Worm (Caenorhabditis elegans): ENCODE data around the gene efn-3.

Gene efn-3

DNA sequence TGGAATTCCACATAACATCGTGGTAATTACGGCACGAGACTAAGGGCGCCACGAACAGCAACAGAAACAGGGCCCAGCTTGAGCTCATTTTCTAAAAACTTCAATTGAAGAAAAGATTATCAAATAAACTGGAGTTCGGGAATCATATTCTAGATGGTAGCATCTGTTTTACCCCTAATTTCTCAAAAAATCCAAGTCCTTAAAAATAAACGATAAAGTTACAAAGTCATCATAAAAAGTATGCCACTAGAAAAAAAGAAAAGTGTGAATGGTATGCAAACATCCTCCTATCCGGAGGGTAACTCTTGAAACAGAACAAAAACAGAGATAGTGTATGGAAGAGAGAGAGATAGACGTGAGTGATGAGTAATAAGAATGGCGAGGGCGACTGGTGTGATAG, at the start of gene efn-3:
Gene efn-3 (minus strand): TSS at position 101 of the 400 bp plus-strand sequence.
- TF ChIP-seq ceh-28 (tag; optimal IDR thresholded peaks at IDR 0.05) (no peak), ama-1 (optimal IDR thresholded peaks at IDR 0.05) (no peak), R02D3.7 (tag; optimal IDR thresholded peaks at IDR 0.05) (no peak), jun-1 (tag; optimal IDR thresholded peaks at IDR 0.05) (no peak), snpc-4 (tag; optimal IDR thresholded peaks at IDR 0.05) (no peak), ZK546.5 (tag; optimal IDR thresholded peaks at IDR 0.05) (no peak), nhr-28 (tag; optimal IDR thresholded peaks at IDR 0.05) (no peak), eor-1 (tag; optimal IDR thresholded peaks at IDR 0.05) (no peak), nhr-23 (tag; optimal IDR thresholded peaks at IDR 0.05) (no peak), hmg-11 (tag; optimal IDR thresholded peaks at IDR 0.05) (no peak), lsy-12 (tag; optimal IDR thresholded peaks at IDR 0.05) (no peak), ztf-4 (tag; optimal IDR thresholded peaks at IDR 0.05) (no peak), nhr-11 (tag; optimal IDR thresholded peaks at IDR 0.05) (no peak), ceh-9 (tag; optimal IDR thresholded peaks at IDR 0.05) (no peak), fkh-2 (tag; optimal IDR thresholded peaks at IDR 0.05) (no peak), unc-39 (tag; optimal IDR thresholded peaks at IDR 0.05) (no peak)

ce11 chrX:13526219-13527218, 49.3 kb upstream of the efn-3 start:
- TF ChIP-seq ztf-11 (tag; optimal IDR thresholded peaks at IDR 0.05) (no peak), ceh-82 (tag; optimal IDR thresholded peaks at IDR 0.05) (no peak), sea-2 (GFP tag; optimal IDR thresholded peaks at IDR 0.05) (no peak), ceh-9 (tag; optimal IDR thresholded peaks at IDR 0.05) (no peak), pqm-1 (tag; optimal IDR thresholded peaks at IDR 0.05) (peak; percentile 22), unc-62 (GFP tag; optimal IDR thresholded peaks at IDR 0.05) (peak; percentile 9), skn-1 (tag; optimal IDR thresholded peaks at IDR 0.05) (no peak), hmg-11 (tag; optimal IDR thresholded peaks at IDR 0.05) (no peak), mdl-1 (tag; optimal IDR thresholded peaks at IDR 0.05) (no peak), R02D3.7 (tag; optimal IDR thresholded peaks at IDR 0.05) (no peak), ZK546.5 (tag; optimal IDR thresholded peaks at IDR 0.05) (no peak), nhr-76 (tag; optimal IDR thresholded peaks at IDR 0.05) (no peak), lin-39 (tag; optimal IDR thresholded peaks at IDR 0.05) (peak; percentile 10), snpc-4 (tag; optimal IDR thresholded peaks at IDR 0.05) (no peak), nhr-23 (tag; optimal IDR thresholded peaks at IDR 0.05) (peak; percentile 58), jun-1 (tag; optimal IDR thresholded peaks at IDR 0.05) (no peak), fos-1 (tag; optimal IDR thresholded peaks at IDR 0.05) (no peak), elt-2 (tag; optimal IDR thresholded peaks at IDR 0.05) (peak; percentile 38), egl-5 (tag; optimal IDR thresholded peaks at IDR 0.05) (peak; percentile 10), nhr-11 (tag; optimal IDR thresholded peaks at IDR 0.05) (no peak), elt-1 (tag; optimal IDR thresholded peaks at IDR 0.05) (peak; percentile 22), lin-15B (tag; optimal IDR thresholded peaks at IDR 0.05) (no peak), ceh-28 (tag; optimal IDR thresholded peaks at IDR 0.05) (peak; percentile 18), elt-3 (tag; optimal IDR thresholded peaks at IDR 0.05) (no peak), eor-1 (tag; optimal IDR thresholded peaks at IDR 0.05) (no peak), nfya-1 (tag; optimal IDR thresholded peaks at IDR 0.05; ENCODE audit: insufficient read depth) (peak; percentile 41), zag-1 (tag; optimal IDR thresholded peaks at IDR 0.05) (no peak), tbx-2 (tag; optimal IDR thresholded peaks at IDR 0.05) (no peak), nhr-28 (tag; optimal IDR thresholded peaks at IDR 0.05) (no peak), fkh-10 (GFP tag; optimal IDR thresholded peaks at IDR 0.05) (no peak), nhr-43 (tag; optimal IDR thresholded peaks at IDR 0.05; ENCODE audit: poor library complexity, severe bottlenecking) (peak; percentile 11), aly-2 (tag; optimal IDR thresholded peaks at IDR 0.05) (no peak), ceh-16 (tag; optimal IDR thresholded peaks at IDR 0.05) (no peak), fkh-2 (tag; optimal IDR thresholded peaks at IDR 0.05) (no peak), daf-12 (tag; optimal IDR thresholded peaks at IDR 0.05) (no peak)

Data from whole organism, L3 larva.